Worm (Caenorhabditis elegans) whole organism, L2 larva: Measurements from ENCODE around the gene R07E3.1.

ENCODE experiments used
- C34F6.9 ChIP-seq: fragments of 150-350 bp; optimal IDR thresholded peaks from 2 replicates; lab custom pipeline; 2014; ENCODE audit warnings: missing biosample characterization, missing genetic modification characterization
- F13H6.1 ChIP-seq: sonication (generic microtip); optimal IDR thresholded peaks from 2 replicates; lab custom pipeline; 2016; ENCODE audit warnings: missing genetic modification characterization, missing compliant biosample characterization
- R02D3.7 ChIP-seq: fragments of 150-350 bp; optimal IDR thresholded peaks from 2 replicates; lab custom pipeline; 2014; ENCODE audit warnings: missing biosample characterization, missing genetic modification characterization
- Y55F3AM.14 ChIP-seq: fragments of 200-800 bp; sonication (Bioruptor generic); optimal IDR thresholded peaks from 2 replicates; lab custom pipeline; 2018; ENCODE audit warnings: mild to moderate bottlenecking, missing genetic modification characterization, missing compliant biosample characterization
- ZK546.5 ChIP-seq: sonication (generic microtip); optimal IDR thresholded peaks from 2 replicates; lab custom pipeline; 2017; ENCODE audit warnings: missing biosample characterization, missing genetic modification characterization
- alr-1 ChIP-seq: fragments of 150-350 bp; optimal IDR thresholded peaks from 2 replicates; lab custom pipeline; 2014; ENCODE audit warnings: missing biosample characterization, missing genetic modification characterization
- aly-2 ChIP-seq: fragments of 150-350 bp; optimal IDR thresholded peaks from 2 replicates; lab custom pipeline; 2014; ENCODE audit warnings: missing biosample characterization, missing genetic modification characterization
- ama-1 ChIP-seq: fragments of 150-350 bp; optimal IDR thresholded peaks from 2 replicates; lab custom pipeline; 2018; ENCODE audit warnings: inconsistent platforms
- blmp-1 ChIP-seq: sonication (generic microtip); optimal IDR thresholded peaks from 2 replicates; lab custom pipeline; 2017; ENCODE audit warnings: missing genetic modification characterization, mild to moderate bottlenecking, missing compliant biosample characterization, antibody characterized with exemption, moderate library complexity; ENCODE audit not compliant: insufficient read depth
- ceh-16 ChIP-seq: fragments of 150-350 bp; optimal IDR thresholded peaks from 2 replicates; lab custom pipeline; 2014; ENCODE audit warnings: missing biosample characterization, missing genetic modification characterization
- ceh-82 ChIP-seq: fragments of 150-350 bp; optimal IDR thresholded peaks from 2 replicates; lab custom pipeline; 2014; ENCODE audit warnings: missing biosample characterization, missing genetic modification characterization
- crh-2 ChIP-seq: sonication (generic microtip); optimal IDR thresholded peaks from 2 replicates; lab custom pipeline; 2017; ENCODE audit warnings: missing biosample characterization, missing genetic modification characterization
- dmd-4 ChIP-seq: sonication (generic microtip); optimal IDR thresholded peaks from 2 replicates; lab custom pipeline; 2017; ENCODE audit warnings: missing biosample characterization, missing genetic modification characterization
- egl-27 ChIP-seq: sonication (generic microtip); optimal IDR thresholded peaks from 3 replicates; lab custom pipeline; 2017; ENCODE audit warnings: missing biosample characterization, missing genetic modification reagents, missing genetic modification characterization
- elt-1 ChIP-seq: fragments of 150-350 bp; optimal IDR thresholded peaks from 2 replicates; lab custom pipeline; 2014; ENCODE audit warnings: missing biosample characterization, missing genetic modification characterization
- elt-3 ChIP-seq: sonication (generic microtip); optimal IDR thresholded peaks from 2 replicates; lab custom pipeline; 2017; ENCODE audit warnings: missing biosample characterization, missing genetic modification characterization
- fos-1 ChIP-seq: fragments of 150-350 bp; optimal IDR thresholded peaks from 2 replicates; lab custom pipeline; 2014; ENCODE audit warnings: missing biosample characterization, missing genetic modification characterization
- gmeb-1 ChIP-seq: fragments of 150-350 bp; optimal IDR thresholded peaks from 2 replicates; lab custom pipeline; 2014; ENCODE audit warnings: missing biosample characterization, missing genetic modification characterization
- lin-13 ChIP-seq: fragments of 150-350 bp; optimal IDR thresholded peaks from 2 replicates; lab custom pipeline; 2014; ENCODE audit warnings: missing biosample characterization, missing genetic modification reagents, missing genetic modification characterization
- lin-39 ChIP-seq: fragments of 150-350 bp; optimal IDR thresholded peaks from 2 replicates; lab custom pipeline; 2014; ENCODE audit warnings: missing biosample characterization, missing genetic modification reagents, missing genetic modification characterization
- lsy-2 ChIP-seq, 2 experiments: fragments of 150-350 bp in 1 of 2; sonication (generic microtip) in 1 of 2; optimal IDR thresholded peaks; 2 replicates each; lab custom pipeline; 2014 to 2017; ENCODE audit warnings: missing biosample characterization in 2 of 2, missing genetic modification characterization in 2 of 2
- mab-5 ChIP-seq: fragments of 150-350 bp; optimal IDR thresholded peaks from 2 replicates; lab custom pipeline; 2014; ENCODE audit warnings: missing biosample characterization, missing genetic modification characterization
- mdl-1 ChIP-seq, 2 experiments: fragments of 150-350 bp in 1 of 2; sonication (generic microtip) in 1 of 2; optimal IDR thresholded peaks; 2 replicates each; lab custom pipeline; 2017; ENCODE audit warnings: missing biosample characterization in 2 of 2, missing genetic modification characterization in 2 of 2
- nhr-11 ChIP-seq: fragments of 150-350 bp; optimal IDR thresholded peaks from 2 replicates; lab custom pipeline; 2014; ENCODE audit warnings: missing biosample characterization, missing genetic modification characterization
- nhr-12 ChIP-seq: fragments of 150-350 bp; optimal IDR thresholded peaks from 2 replicates; lab custom pipeline; 2014; ENCODE audit warnings: missing biosample characterization, missing genetic modification characterization
- nhr-129 ChIP-seq: fragments of 150-350 bp; optimal IDR thresholded peaks from 2 replicates; lab custom pipeline; 2014; ENCODE audit warnings: missing biosample characterization, missing genetic modification characterization
- nhr-21 ChIP-seq: fragments of 150-350 bp; optimal IDR thresholded peaks from 2 replicates; lab custom pipeline; 2014; ENCODE audit warnings: missing biosample characterization, missing genetic modification characterization
- nhr-23 ChIP-seq: fragments of 150-350 bp; optimal IDR thresholded peaks from 2 replicates; lab custom pipeline; 2014; ENCODE audit warnings: missing biosample characterization, missing genetic modification reagents, missing genetic modification characterization
- nhr-25 ChIP-seq: fragments of 150-350 bp; sonication (generic microtip); optimal IDR thresholded peaks from 3 replicates; lab custom pipeline; 2014; ENCODE audit warnings: missing biosample characterization, missing genetic modification characterization
- nhr-6 ChIP-seq: fragments of 150-350 bp; optimal IDR thresholded peaks from 2 replicates; lab custom pipeline; 2014; ENCODE audit warnings: missing biosample characterization, missing genetic modification characterization
- nhr-77 ChIP-seq: fragments of 150-350 bp; optimal IDR thresholded peaks from 2 replicates; lab custom pipeline; 2014; ENCODE audit warnings: missing biosample characterization, missing genetic modification characterization
- sem-4 ChIP-seq: fragments of 150-350 bp; optimal IDR thresholded peaks from 2 replicates; lab custom pipeline; 2014; ENCODE audit warnings: missing biosample characterization, missing genetic modification reagents, missing genetic modification characterization
- sma-3 ChIP-seq: sonication (generic microtip); optimal IDR thresholded peaks from 2 replicates; lab custom pipeline; 2016; ENCODE audit warnings: missing genetic modification reagents, missing genetic modification characterization, missing compliant biosample characterization
- sma-9 ChIP-seq, 2 experiments: fragments of 150-350 bp in 1 of 2; sonication (generic microtip) in 1 of 2; optimal IDR thresholded peaks; 2 replicates each; lab custom pipeline; 2014 to 2016; ENCODE audit warnings: missing genetic modification characterization in 2 of 2, mild to moderate bottlenecking in 1 of 2, missing biosample characterization in 1 of 2, missing compliant biosample characterization in 1 of 2, missing genetic modification reagents in 1 of 2, moderate library complexity in 1 of 2
- snpc-4 ChIP-seq: fragments of 150-350 bp; optimal IDR thresholded peaks from 2 replicates; lab custom pipeline; 2014; ENCODE audit warnings: missing biosample characterization, missing genetic modification characterization
- unc-39 ChIP-seq: fragments of 150-350 bp; optimal IDR thresholded peaks from 2 replicates; lab custom pipeline; 2014; ENCODE audit warnings: missing biosample characterization, missing genetic modification characterization
- unc-55 ChIP-seq: fragments of 150-350 bp; sonication (generic microtip); optimal IDR thresholded peaks from 3 replicates; lab custom pipeline; 2014; ENCODE audit warnings: missing biosample characterization, missing genetic modification reagents, missing genetic modification characterization
- unc-62 ChIP-seq: fragments of 150-350 bp; optimal IDR thresholded peaks from 2 replicates; lab custom pipeline; 2014; ENCODE audit warnings: missing biosample characterization, missing genetic modification reagents, missing genetic modification characterization
- zag-1 ChIP-seq: fragments of 150-350 bp; optimal IDR thresholded peaks from 2 replicates; lab custom pipeline; 2014; ENCODE audit warnings: missing biosample characterization, missing genetic modification characterization
- ztf-1 ChIP-seq: fragments of 200-800 bp; sonication (Bioruptor generic); conservative IDR thresholded peaks from 2 replicates; pipeline ENCODE4 v1.3.6; 2022; ENCODE audit warnings: missing genetic modification characterization, missing compliant biosample characterization
- ztf-11 ChIP-seq: sonication (generic microtip); optimal IDR thresholded peaks from 2 replicates; lab custom pipeline; 2017; ENCODE audit warnings: missing biosample characterization, missing genetic modification characterization
- ztf-4 ChIP-seq: fragments of 150-350 bp; optimal IDR thresholded peaks from 2 replicates; lab custom pipeline; 2014; ENCODE audit warnings: missing biosample characterization, missing genetic modification characterization

Gene R07E3.1

DNA sequence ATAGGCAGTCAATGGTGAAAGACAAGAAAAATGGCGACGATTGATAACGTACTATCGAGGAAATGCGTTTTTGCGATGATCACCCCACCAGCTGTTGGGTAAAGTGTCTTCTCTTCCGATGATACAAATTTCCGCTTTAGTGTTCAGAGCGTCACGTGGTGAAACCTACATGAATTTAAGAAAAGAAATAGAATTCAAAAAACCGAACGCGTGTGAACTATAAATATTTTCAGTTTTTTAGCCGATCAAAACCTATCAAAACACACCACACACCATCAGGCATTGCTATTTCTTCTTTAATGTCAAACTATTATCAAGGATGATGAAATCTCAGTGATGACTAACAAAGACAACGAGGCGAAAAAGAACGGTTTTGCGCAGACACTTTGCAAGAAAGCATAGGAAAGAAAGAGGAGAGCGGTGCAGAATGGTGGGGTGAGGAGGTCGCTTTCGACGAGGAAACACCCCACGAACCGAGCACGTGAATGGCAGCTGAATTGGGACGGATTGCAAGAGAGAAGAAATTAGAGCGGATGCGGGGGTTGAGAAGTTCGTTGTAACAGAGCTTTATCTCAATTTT is 8.8 kb downstream of the R07E3.1 start:
- TF ChIP-seq blmp-1 (tag; lab: Kevin White, UChicago) (peak; percentile 26), ceh-16 (tag; lab: Kevin White, UChicago) (no peak), egl-27 (tag; lab: Kevin White, UChicago) (peak; percentile 47), unc-62 (GFP tag; lab: Kevin White, UChicago) (no peak), sem-4 (peak; percentile 68), nhr-129 (tag; lab: Kevin White, UChicago) (peak; percentile 50), lin-13 (GFP tag; lab: Kevin White, UChicago) (peak; percentile 6), sma-9 (GFP tag; optimal IDR thresholded peaks at IDR 0.05; lab: Kevin White, UChicago) (peak; percentile 91), sma-9 (tag; optimal IDR thresholded peaks at IDR 0.05; lab: Kevin White, UChicago) (no peak), alr-1 (no peak), aly-2 (no peak), R02D3.7 (no peak), nhr-77 (tag; lab: Kevin White, UChicago) (no peak), C34F6.9 (tag; lab: Kevin White, UChicago) (peak; percentile 48), nhr-25 (tag; lab: Kevin White, UChicago) (no peak), zag-1 (tag; lab: Kevin White, UChicago) (no peak), ZK546.5 (tag; lab: Kevin White, UChicago) (no peak), mab-5 (tag; lab: Kevin White, UChicago) (no peak), sma-3 (GFP tag; lab: Kevin White, UChicago) (peak; percentile 77), nhr-21 (tag; lab: Kevin White, UChicago) (peak; percentile 39), nhr-11 (tag; lab: Kevin White, UChicago) (no peak), nhr-23 (tag; lab: Kevin White, UChicago) (no peak), nhr-6 (tag; lab: Kevin White, UChicago) (peak; percentile 2), lsy-2 (tag; optimal IDR thresholded peaks at IDR 0.05; lab: Kevin White, UChicago) (peak in 1 of 2 experiments; percentile 37), crh-2 (tag; lab: Kevin White, UChicago) (peak; percentile 27), dmd-4 (tag; lab: Kevin White, UChicago) (no peak), nhr-12 (tag; lab: Kevin White, UChicago) (no peak), fos-1 (tag; lab: Kevin White, UChicago) (peak; percentile 40), mdl-1 (tag; optimal IDR thresholded peaks at IDR 0.05; lab: Kevin White, UChicago) (no peak), F13H6.1 (peak; percentile 39)

DNA sequence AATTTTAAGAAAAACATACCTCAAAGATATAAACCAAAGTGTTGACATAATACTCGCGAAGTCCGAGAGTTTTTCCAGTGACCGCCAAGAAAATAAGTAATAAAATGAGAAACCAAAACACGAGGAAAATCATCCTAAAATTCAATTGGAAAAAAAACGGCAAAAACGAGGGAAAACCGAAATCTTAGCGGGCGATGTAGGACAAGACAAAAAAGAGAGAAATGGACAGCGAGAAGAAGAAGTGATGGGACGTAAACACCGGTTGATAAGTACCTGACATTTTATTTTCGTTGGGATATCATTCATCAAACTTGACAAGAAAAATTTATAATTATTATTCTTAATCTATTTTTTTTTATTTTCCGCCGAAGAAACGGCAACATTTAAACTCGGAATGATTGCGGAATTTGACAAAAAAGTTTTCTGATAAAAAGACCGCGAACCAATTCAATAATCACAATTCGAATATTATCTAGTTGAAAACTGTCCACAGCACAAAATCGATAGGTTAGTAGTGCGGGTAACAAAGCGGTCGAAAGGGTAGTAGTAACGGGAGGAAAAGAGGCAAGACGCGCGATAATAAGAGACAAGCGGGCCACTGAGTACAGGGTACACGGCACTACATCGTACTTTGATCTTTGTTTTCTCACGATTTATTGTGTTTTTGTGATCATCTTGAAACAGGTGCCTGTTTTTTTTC is 13.5 kb downstream of the R07E3.1 start, which contains the start of gene acl-5:
acl-5 (minus strand) TSS at position 134 of the 700 bp plus-strand sequence.
- TF ChIP-seq sem-4 (no peak), ztf-4 (tag; lab: Kevin White, UChicago) (no peak), ama-1 (no peak), C34F6.9 (tag; lab: Kevin White, UChicago) (no peak), F13H6.1 (no peak), lin-39 (tag; lab: Kevin White, UChicago) (no peak), mab-5 (tag; lab: Kevin White, UChicago) (no peak), unc-62 (GFP tag; lab: Kevin White, UChicago) (no peak), snpc-4 (tag; lab: Kevin White, UChicago) (no peak), nhr-23 (tag; lab: Kevin White, UChicago) (no peak), ZK546.5 (tag; lab: Kevin White, UChicago) (no peak), ztf-11 (tag; lab: Kevin White, UChicago) (no peak), unc-39 (tag; lab: Kevin White, UChicago) (no peak), sma-3 (GFP tag; lab: Kevin White, UChicago) (no peak), dmd-4 (tag; lab: Kevin White, UChicago) (no peak), nhr-25 (tag; lab: Kevin White, UChicago) (no peak)
- TF ChIP-seq, all 48 proteins: peak for 0

DNA sequence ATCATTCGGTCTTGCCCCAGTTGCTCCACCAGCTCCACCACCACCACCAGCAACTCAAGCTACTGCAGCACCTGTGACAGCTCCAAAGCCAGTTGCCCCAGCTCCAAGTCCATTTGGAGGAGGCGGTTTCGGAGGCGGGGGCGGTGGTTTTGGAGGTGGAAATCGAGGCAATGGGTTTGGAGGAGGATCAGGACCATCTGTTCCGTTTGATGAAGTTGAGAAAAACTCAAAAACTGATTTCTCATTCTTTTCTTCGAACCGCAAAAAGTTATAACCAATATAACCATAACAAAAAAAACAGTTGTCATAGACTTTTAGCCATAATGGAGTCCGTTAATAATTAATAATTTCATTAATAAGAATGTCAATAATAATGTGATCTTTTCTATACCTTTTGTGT is 19.6 kb downstream of the R07E3.1 start:
- TF ChIP-seq blmp-1 (tag; lab: Kevin White, UChicago) = no peak
- TF ChIP-seq alr-1 = no peak
- no peak for TF ChIP-seq nhr-6 (tag; lab: Kevin White, UChicago)
- no peak for TF ChIP-seq ztf-1 (GFP tag; lab: Robert Waterston, UW)
- TF ChIP-seq gmeb-1 (tag; lab: Kevin White, UChicago) = no peak
- TF ChIP-seq elt-3 (tag; lab: Kevin White, UChicago) = no peak
- no peak for TF ChIP-seq crh-2 (tag; lab: Kevin White, UChicago)
- TF ChIP-seq zag-1 (tag; lab: Kevin White, UChicago) = no peak
- no peak for TF ChIP-seq ceh-82 (tag; lab: Kevin White, UChicago)
- no peak for TF ChIP-seq unc-62 (GFP tag; lab: Kevin White, UChicago)
- no peak for TF ChIP-seq sma-9 (GFP tag; optimal IDR thresholded peaks at IDR 0.05; lab: Kevin White, UChicago)
- no peak for TF ChIP-seq sma-9 (tag; optimal IDR thresholded peaks at IDR 0.05; lab: Kevin White, UChicago)
- no peak for TF ChIP-seq unc-55 (GFP tag; lab: Kevin White, UChicago)
- no peak for TF ChIP-seq fos-1 (tag; lab: Kevin White, UChicago)
- no peak for TF ChIP-seq elt-1 (tag; lab: Kevin White, UChicago)
- TF ChIP-seq Y55F3AM.14 = no peak
- no peak for TF ChIP-seq egl-27 (tag; lab: Kevin White, UChicago)
- TF ChIP-seq, all 48 proteins: peak for 0
